Fruit fly (Drosophila melanogaster) whole organism, embryonic: ENCODE results near the gene Ets97D.

Source experiments
- Ada2b ChIP-seq: fragments of 200-800 bp; sonication (Bioruptor generic); IDR thresholded peaks from 2 replicates; pipeline ENCODE4 v1.3.6; 2022; ENCODE audit warnings: missing biosample characterization, missing genetic modification characterization
- Adf1 ChIP-seq: fragments of 200-800 bp; sonication (Bioruptor generic); IDR thresholded peaks from 2 replicates; pipeline ENCODE4 v1.3.6; 2022; ENCODE audit warnings: missing biosample characterization, missing genetic modification characterization
- BtbVII ChIP-seq: fragments of 200-800 bp; sonication (Bioruptor generic); optimal IDR thresholded peaks from 3 replicates; lab custom pipeline; 2017; ENCODE audit warnings: missing biosample characterization, mild to moderate bottlenecking, missing genetic modification characterization
- CG10431 ChIP-seq: fragments of 200-800 bp; sonication (Bioruptor generic); optimal IDR thresholded peaks from 3 replicates; lab custom pipeline; 2018; ENCODE audit warnings: missing biosample characterization, mild to moderate bottlenecking, missing genetic modification characterization
- CG11504 ChIP-seq: fragments of 200-800 bp; sonication (Bioruptor generic); optimal IDR thresholded peaks from 3 replicates; lab custom pipeline; 2019; ENCODE audit warnings: missing biosample characterization, mild to moderate bottlenecking, missing genetic modification characterization, moderate library complexity
- CG14710 ChIP-seq: fragments of 200-800 bp; sonication (Bioruptor generic); optimal IDR thresholded peaks from 3 replicates; lab custom pipeline; 2019; ENCODE audit warnings: missing biosample characterization, mild to moderate bottlenecking, missing genetic modification characterization, moderate library complexity
- CG15011 ChIP-seq: fragments of 200-800 bp; sonication (Bioruptor generic); optimal IDR thresholded peaks from 3 replicates; lab custom pipeline; 2018; ENCODE audit warnings: missing biosample characterization, mild to moderate bottlenecking, missing genetic modification characterization
- CG1603 ChIP-seq: fragments of 200-800 bp; sonication (Bioruptor generic); optimal IDR thresholded peaks from 2 replicates; lab custom pipeline; 2019; ENCODE audit warnings: missing biosample characterization, mild to moderate bottlenecking, missing genetic modification characterization, moderate library complexity
- CG17361 ChIP-seq: fragments of 200-800 bp; sonication (Bioruptor generic); IDR thresholded peaks from 3 replicates; pipeline ENCODE4 v1.3.6; 2022; ENCODE audit warnings: missing biosample characterization, missing genetic modification characterization
- CG17385 ChIP-seq: fragments of 200-800 bp; sonication (Bioruptor generic); optimal IDR thresholded peaks from 3 replicates; lab custom pipeline; 2018; ENCODE audit warnings: missing biosample characterization, mild to moderate bottlenecking, missing genetic modification characterization
- CG18599 ChIP-seq: fragments of 200-800 bp; sonication (Bioruptor generic); optimal IDR thresholded peaks from 3 replicates; lab custom pipeline; 2017; ENCODE audit warnings: missing biosample characterization, missing genetic modification characterization, mild to moderate bottlenecking, moderate library complexity, missing genetic modification reagents
- CG2116 ChIP-seq: fragments of 200-800 bp; sonication (Bioruptor generic); optimal IDR thresholded peaks from 3 replicates; lab custom pipeline; 2018; ENCODE audit warnings: missing biosample characterization, mild to moderate bottlenecking, missing genetic modification characterization
- CG31365 ChIP-seq: fragments of 200-800 bp; sonication (Bioruptor generic); optimal IDR thresholded peaks from 2 replicates; lab custom pipeline; 2018; ENCODE audit warnings: missing biosample characterization, mild to moderate bottlenecking, missing genetic modification characterization
- CG32532 ChIP-seq: fragments of 200-800 bp; sonication (Bioruptor generic); IDR thresholded peaks from 2 replicates; pipeline ENCODE4 v1.3.6; 2022; ENCODE audit warnings: missing biosample characterization, missing genetic modification characterization
- CG6254 ChIP-seq: fragments of 200-800 bp; sonication (Bioruptor generic); optimal IDR thresholded peaks from 3 replicates; lab custom pipeline; 2017; ENCODE audit warnings: mild to moderate bottlenecking, missing biosample characterization, missing genetic modification reagents, missing genetic modification characterization
- CG6683 ChIP-seq: fragments of 200-800 bp; sonication (Bioruptor generic); optimal IDR thresholded peaks from 2 replicates; lab custom pipeline; 2017; ENCODE audit warnings: missing biosample characterization, mild to moderate bottlenecking, missing genetic modification characterization, missing genetic modification reagents
- CG8924 ChIP-seq: fragments of 200-800 bp; optimal IDR thresholded peaks from 3 replicates; lab custom pipeline; 2019; ENCODE audit warnings: missing biosample characterization, mild to moderate bottlenecking, missing genetic modification characterization, moderate library complexity
- CrebB ChIP-seq: fragments of 200-800 bp; sonication (Bioruptor generic); optimal IDR thresholded peaks from 3 replicates; lab custom pipeline; 2018; ENCODE audit warnings: missing biosample characterization, mild to moderate bottlenecking, missing genetic modification characterization
- Dbx ChIP-seq: fragments of 200-800 bp; sonication (Bioruptor generic); IDR thresholded peaks from 3 replicates; pipeline ENCODE4 v1.3.6; 2022; ENCODE audit warnings: missing biosample characterization, missing genetic modification characterization
- Ets97D ChIP-seq: fragments of 200-800 bp; sonication (Bioruptor generic); optimal IDR thresholded peaks from 3 replicates; lab custom pipeline; 2016; ENCODE audit warnings: missing biosample characterization, missing genetic modification characterization
- HLH54F ChIP-seq: fragments of 200-800 bp; sonication (Bioruptor generic); optimal IDR thresholded peaks from 3 replicates; lab custom pipeline; 2016; ENCODE audit warnings: missing biosample characterization, missing genetic modification characterization
- Hr3 ChIP-seq: fragments of 200-800 bp; sonication (Bioruptor generic); optimal IDR thresholded peaks from 3 replicates; lab custom pipeline; 2016; ENCODE audit warnings: missing biosample characterization, missing genetic modification characterization
- MBD-R2 ChIP-seq: fragments of 200-800 bp; sonication (Bioruptor generic); IDR thresholded peaks from 2 replicates; pipeline ENCODE4 v1.3.6; 2022; ENCODE audit warnings: missing biosample characterization, missing genetic modification characterization
- Rfx ChIP-seq: fragments of 200-800 bp; sonication (Bioruptor generic); IDR thresholded peaks from 2 replicates; pipeline ENCODE4 v1.3.6; 2022; ENCODE audit warnings: missing biosample characterization, missing genetic modification characterization
- ase ChIP-seq: fragments of 200-800 bp; sonication (Bioruptor generic); IDR thresholded peaks from 3 replicates; pipeline ENCODE4 v1.3.6; 2022; ENCODE audit warnings: missing biosample characterization, missing genetic modification characterization
- ato ChIP-seq: fragments of 200-800 bp; sonication (Bioruptor generic); IDR thresholded peaks from 2 replicates; pipeline ENCODE4 v1.3.6; 2022; ENCODE audit warnings: missing biosample characterization, missing genetic modification characterization; ENCODE audit not compliant: partially characterized antibody
- bcd ChIP-seq: fragments of 200-800 bp; sonication (Bioruptor generic); optimal IDR thresholded peaks from 2 replicates; lab custom pipeline; 2017; ENCODE audit warnings: missing biosample characterization, mild to moderate bottlenecking, missing genetic modification characterization
- bigmax ChIP-seq: fragments of 200-800 bp; sonication (Bioruptor generic); optimal IDR thresholded peaks from 2 replicates; lab custom pipeline; 2018; ENCODE audit warnings: missing biosample characterization, mild to moderate bottlenecking, missing genetic modification characterization
- bowl ChIP-seq: fragments of 200-800 bp; sonication (Bioruptor generic); IDR thresholded peaks from 2 replicates; pipeline ENCODE4 v1.3.6; 2022; ENCODE audit warnings: missing biosample characterization, missing genetic modification characterization
- caup ChIP-seq: fragments of 200-800 bp; sonication (Bioruptor generic); optimal IDR thresholded peaks from 3 replicates; lab custom pipeline; 2017; ENCODE audit warnings: missing biosample characterization, mild to moderate bottlenecking, missing genetic modification characterization, moderate library complexity; ENCODE audit not compliant: severe bottlenecking
- chinmo ChIP-seq: fragments of 200-800 bp; sonication (Bioruptor generic); IDR thresholded peaks from 4 replicates; pipeline ENCODE4 v1.3.6; 2022; ENCODE audit warnings: missing biosample characterization, missing genetic modification characterization; ENCODE audit not compliant: partially characterized antibody
- dm ChIP-seq: fragments of 200-800 bp; sonication (Bioruptor generic); optimal IDR thresholded peaks from 3 replicates; lab custom pipeline; 2016; ENCODE audit warnings: missing biosample characterization, missing genetic modification characterization
- eyg ChIP-seq: fragments of 200-800 bp; sonication (Bioruptor generic); optimal IDR thresholded peaks from 3 replicates; lab custom pipeline; 2016; ENCODE audit warnings: missing biosample characterization, missing genetic modification characterization
- gcm ChIP-seq: fragments of 200-800 bp; sonication (Bioruptor generic); optimal IDR thresholded peaks from 2 replicates; lab custom pipeline; 2019; ENCODE audit warnings: missing biosample characterization, mild to moderate bottlenecking, missing genetic modification characterization, moderate library complexity
- grn ChIP-seq: fragments of 200-800 bp; sonication (Bioruptor generic); optimal IDR thresholded peaks from 3 replicates; lab custom pipeline; 2017; ENCODE audit warnings: missing biosample characterization, missing genetic modification characterization
- gsb-n ChIP-seq: fragments of 200-800 bp; sonication (Bioruptor generic); optimal IDR thresholded peaks from 3 replicates; lab custom pipeline; 2018; ENCODE audit warnings: missing biosample characterization, mild to moderate bottlenecking, missing genetic modification characterization
- jing ChIP-seq: fragments of 200-800 bp; sonication (Bioruptor generic); optimal IDR thresholded peaks from 2 replicates; lab custom pipeline; 2018; ENCODE audit warnings: missing biosample characterization, mild to moderate bottlenecking, missing genetic modification characterization
- jumu ChIP-seq: fragments of 200-800 bp; sonication (Bioruptor generic); optimal IDR thresholded peaks from 3 replicates; lab custom pipeline; 2016; ENCODE audit warnings: missing biosample characterization, missing genetic modification characterization
- lilli ChIP-seq: fragments of 200-800 bp; sonication (Bioruptor generic); optimal IDR thresholded peaks from 3 replicates; lab custom pipeline; 2016; ENCODE audit warnings: missing biosample characterization, missing genetic modification characterization
- oc ChIP-seq: fragments of 200-800 bp; sonication (Bioruptor generic); optimal IDR thresholded peaks from 2 replicates; lab custom pipeline; 2018; ENCODE audit warnings: missing biosample characterization, mild to moderate bottlenecking, missing genetic modification characterization, moderate library complexity
- onecut ChIP-seq: fragments of 200-800 bp; sonication (Bioruptor generic); IDR thresholded peaks from 2 replicates; pipeline ENCODE4 v1.3.6; 2022; ENCODE audit warnings: missing biosample characterization, missing genetic modification characterization
- org-1 ChIP-seq: fragments of 200-800 bp; sonication (Bioruptor generic); optimal IDR thresholded peaks from 2 replicates; lab custom pipeline; 2017; ENCODE audit warnings: missing biosample characterization, missing genetic modification characterization
- otp ChIP-seq: fragments of 200-800 bp; sonication (Bioruptor generic); IDR thresholded peaks from 3 replicates; pipeline ENCODE4, ENCODE4 v1.3.6; 2022; ENCODE audit warnings: missing biosample characterization, missing genetic modification characterization
- peb ChIP-seq: fragments of 200-800 bp; sonication (Bioruptor generic); IDR thresholded peaks from 2 replicates; pipeline ENCODE4 v1.3.6; 2022; ENCODE audit warnings: missing biosample characterization, missing genetic modification characterization
- schlank ChIP-seq: fragments of 200-800 bp; sonication (Bioruptor generic); optimal IDR thresholded peaks from 2 replicates; lab custom pipeline; 2018; ENCODE audit warnings: missing biosample characterization, mild to moderate bottlenecking, missing genetic modification characterization
- sd ChIP-seq: fragments of 200-800 bp; sonication (Bioruptor generic); optimal IDR thresholded peaks from 3 replicates; lab custom pipeline; 2018; ENCODE audit warnings: missing biosample characterization, mild to moderate bottlenecking, missing genetic modification characterization, moderate library complexity
- ssp ChIP-seq: fragments of 200-800 bp; sonication (Bioruptor generic); IDR thresholded peaks from 2 replicates; pipeline ENCODE4 v1.3.6; 2022; ENCODE audit warnings: missing biosample characterization, missing genetic modification characterization
- tap ChIP-seq: fragments of 200-800 bp; optimal IDR thresholded peaks from 3 replicates; lab custom pipeline; 2019; ENCODE audit warnings: missing biosample characterization, mild to moderate bottlenecking, missing genetic modification characterization, moderate library complexity
- ttk ChIP-seq: fragments of 200-800 bp; sonication (Bioruptor generic); IDR thresholded peaks from 2 replicates; pipeline ENCODE4 v2.1.2; 2022; ENCODE audit warnings: missing biosample characterization, missing genetic modification characterization
- zen ChIP-seq: fragments of 200-800 bp; sonication (Bioruptor generic); optimal IDR thresholded peaks from 3 replicates; lab custom pipeline; 2018; ENCODE audit warnings: missing biosample characterization, mild to moderate bottlenecking, missing genetic modification characterization, moderate library complexity

Gene Ets97D

DNA sequence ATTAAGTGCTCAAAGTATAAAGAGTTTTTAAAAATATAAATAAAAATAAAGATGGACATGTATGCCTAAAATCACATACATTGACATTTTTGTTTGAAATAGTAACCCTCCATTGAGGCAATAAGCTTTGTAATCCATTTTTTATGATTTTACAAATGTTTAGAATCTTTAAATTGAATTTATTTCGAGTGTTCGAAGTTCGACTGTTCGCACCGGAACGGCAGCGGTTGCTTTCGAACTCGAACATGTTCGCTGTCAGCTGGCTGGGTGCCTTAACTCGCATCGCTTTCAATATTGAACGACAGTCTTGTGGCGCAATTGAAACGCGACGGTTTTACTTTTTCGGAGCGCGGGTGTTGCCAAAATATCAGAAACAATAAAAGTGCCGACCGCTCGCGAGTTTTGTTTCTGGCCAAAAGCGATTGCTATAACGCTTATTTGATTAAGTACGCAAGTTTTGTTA, 2.8 kb upstream of the Ets97D start, which contains the start of gene CG46339 (continued):
- TF ChIP-seq CG14710: peak; percentile 39
- peak; percentile 42 for TF ChIP-seq bigmax (GFP tag; lab: Kevin White, UChicago)
- TF ChIP-seq Ets97D (GFP tag; lab: Kevin White, UChicago): peak; percentile 23
- TF ChIP-seq peb: no peak
- TF ChIP-seq CG8924: peak; percentile 56
- TF ChIP-seq dm: no peak
- peak; percentile 24 for TF ChIP-seq gcm (GFP tag; lab: Kevin White, UChicago)
- peak; percentile 21; the same call in 1 of the 3 replicates for TF ChIP-seq otp (GFP tag; lab: Robert Waterston, UW)
- peak; percentile 80; the same call in 2 of the 3 replicates for TF ChIP-seq Dbx (GFP tag; lab: Robert Waterston, UW)
- no peak for TF ChIP-seq ssp (GFP tag; lab: Robert Waterston, UW)
- TF ChIP-seq CG17385 (GFP tag; lab: Kevin White, UChicago): peak; percentile 71
- peak; percentile 49 for TF ChIP-seq tap (tag; lab: Kevin White, UChicago)
- peak; percentile 63 for TF ChIP-seq Rfx (GFP tag; lab: Robert Waterston, UW)
- peak; percentile 80 for TF ChIP-seq BtbVII (GFP tag; lab: Kevin White, UChicago)
- TF ChIP-seq CG6683 (GFP tag; lab: Kevin White, UChicago): peak; percentile 78
- TF ChIP-seq CrebB (tag; lab: Kevin White, UChicago): peak; percentile 85
- TF ChIP-seq CG11504 (tag; lab: Kevin White, UChicago): peak; percentile 63
- no peak for TF ChIP-seq oc (tag; lab: Kevin White, UChicago)
- no peak for TF ChIP-seq jing (GFP tag; lab: Kevin White, UChicago)
- TF ChIP-seq Ada2b (GFP tag; lab: Robert Waterston, UW): peak; percentile 33; the same call in 1 of the 2 replicates
- peak; percentile 16 for TF ChIP-seq CG1603 (tag; lab: Kevin White, UChicago)
- TF ChIP-seq CG15011 (GFP tag; lab: Kevin White, UChicago): peak; percentile 54
- TF ChIP-seq chinmo (GFP tag; lab: Robert Waterston, UW): peak; percentile 91; the same call in 2 of the 4 replicates
- peak; percentile 90 for TF ChIP-seq CG32532 (GFP tag; lab: Robert Waterston, UW)
- TF ChIP-seq bowl: 0 out of 2 replicates have a peak, but pooled peaks have one; percentile 13
- TF ChIP-seq HLH54F (GFP tag; lab: Kevin White, UChicago): peak; percentile 25
- peak; percentile 62 for TF ChIP-seq CG31365 (tag; lab: Kevin White, UChicago)
- peak; percentile 24; the same call in 1 of the 2 replicates for TF ChIP-seq MBD-R2 (GFP tag; lab: Robert Waterston, UW)
- peak; percentile 85 for TF ChIP-seq CG18599
- TF ChIP-seq gsb-n (tag; lab: Kevin White, UChicago): peak; percentile 7
- TF ChIP-seq bcd (GFP tag; lab: Kevin White, UChicago): peak; percentile 48
- peak; percentile 61 for TF ChIP-seq onecut (GFP tag; lab: Robert Waterston, UW)
- TF ChIP-seq eyg (GFP tag; lab: Kevin White, UChicago): peak; percentile 19
- TF ChIP-seq schlank (tag; lab: Kevin White, UChicago): peak; percentile 55
- TF ChIP-seq CG6254: peak; percentile 8
- peak; percentile 35; the same call in 1 of the 2 replicates for TF ChIP-seq ato (GFP tag; lab: Robert Waterston, UW)
- no peak for TF ChIP-seq jumu
- TF ChIP-seq grn (GFP tag; lab: Kevin White, UChicago): peak; percentile 43
- TF ChIP-seq sd (tag; lab: Kevin White, UChicago): peak; percentile 52
- no peak for TF ChIP-seq ttk
- peak; percentile 63; the same call in 1 of the 2 replicates for TF ChIP-seq Adf1 (GFP tag; lab: Robert Waterston, UW)
- TF ChIP-seq caup (GFP tag; lab: Kevin White, UChicago): peak; percentile 94
- TF ChIP-seq Hr3 (GFP tag; lab: Kevin White, UChicago): no peak
- peak; percentile 18 for TF ChIP-seq zen (tag; lab: Kevin White, UChicago)
- no peak for TF ChIP-seq ase (GFP tag; lab: Robert Waterston, UW)
- TF ChIP-seq lilli: peak; percentile 47
- TF ChIP-seq CG10431: peak; percentile 55
- peak; percentile 72; the same call in 2 of the 3 replicates for TF ChIP-seq CG17361 (GFP tag; lab: Robert Waterston, UW)
- TF ChIP-seq CG2116 (GFP tag; lab: Kevin White, UChicago): no peak
- TF ChIP-seq org-1 (GFP tag; lab: Kevin White, UChicago): peak; percentile 32
